Fruit fly (Drosophila melanogaster) whole organism, embryonic: ENCODE results near the gene Spn88Ea.

Source experiments
- CG10267 ChIP-seq: fragments of 200-800 bp; sonication (Bioruptor generic); optimal IDR thresholded peaks from 2 replicates; lab custom pipeline; 2018; ENCODE audit warnings: missing biosample characterization, mild to moderate bottlenecking, missing genetic modification characterization, moderate library complexity
- CG14050 ChIP-seq: fragments of 200-800 bp; sonication (Bioruptor generic); IDR thresholded peaks from 3 replicates; pipeline ENCODE4 v1.3.6; 2022; ENCODE audit warnings: missing biosample characterization, missing genetic modification characterization
- CG14710 ChIP-seq: fragments of 200-800 bp; sonication (Bioruptor generic); optimal IDR thresholded peaks from 3 replicates; lab custom pipeline; 2019; ENCODE audit warnings: missing biosample characterization, mild to moderate bottlenecking, missing genetic modification characterization, moderate library complexity
- CG1529 ChIP-seq: fragments of 200-800 bp; sonication (Bioruptor generic); optimal IDR thresholded peaks from 3 replicates; lab custom pipeline; 2018; ENCODE audit warnings: missing biosample characterization, missing genetic modification characterization
- CG16779 ChIP-seq: fragments of 200-800 bp; sonication (Bioruptor generic); IDR thresholded peaks from 2 replicates; pipeline ENCODE4 v1.3.6; 2022; ENCODE audit warnings: missing biosample characterization, missing genetic modification characterization
- CG17802 ChIP-seq: fragments of 200-800 bp; sonication (Bioruptor generic); optimal IDR thresholded peaks from 2 replicates; lab custom pipeline; 2018; ENCODE audit warnings: missing biosample characterization, mild to moderate bottlenecking, missing genetic modification characterization, moderate library complexity
- CG18599 ChIP-seq: fragments of 200-800 bp; sonication (Bioruptor generic); optimal IDR thresholded peaks from 3 replicates; lab custom pipeline; 2017; ENCODE audit warnings: missing biosample characterization, missing genetic modification characterization, mild to moderate bottlenecking, moderate library complexity, missing genetic modification reagents
- CG2120 ChIP-seq: fragments of 200-800 bp; sonication (Bioruptor generic); optimal IDR thresholded peaks from 3 replicates; lab custom pipeline; 2016; ENCODE audit warnings: missing biosample characterization, missing genetic modification characterization
- CG2678 ChIP-seq: fragments of 200-800 bp; sonication (Bioruptor generic); optimal IDR thresholded peaks from 3 replicates; lab custom pipeline; 2019; ENCODE audit warnings: missing biosample characterization, mild to moderate bottlenecking, missing genetic modification characterization, moderate library complexity
- CG2875 ChIP-seq: fragments of 200-800 bp; sonication (Bioruptor generic); optimal IDR thresholded peaks from 2 replicates; lab custom pipeline; 2017; ENCODE audit warnings: missing biosample characterization, mild to moderate bottlenecking, missing genetic modification characterization, missing genetic modification reagents
- CG30431 ChIP-seq: fragments of 200-800 bp; sonication (Bioruptor generic); optimal IDR thresholded peaks from 2 replicates; lab custom pipeline; 2017; ENCODE audit warnings: missing biosample characterization, missing genetic modification characterization
- CG34422 ChIP-seq: fragments of 200-800 bp; sonication (Bioruptor generic); IDR thresholded peaks from 3 replicates; pipeline ENCODE4 v1.3.6; 2022; ENCODE audit warnings: missing biosample characterization, missing genetic modification characterization
- CG3995 ChIP-seq: fragments of 200-800 bp; sonication (Bioruptor generic); optimal IDR thresholded peaks from 3 replicates; lab custom pipeline; 2016; ENCODE audit warnings: missing biosample characterization, missing genetic modification characterization
- Chrac-16 ChIP-seq: fragments of 200-800 bp; sonication (Bioruptor generic); optimal IDR thresholded peaks from 3 replicates; lab custom pipeline; 2016; ENCODE audit warnings: missing biosample characterization, missing genetic modification characterization
- D19A ChIP-seq: fragments of 200-800 bp; optimal IDR thresholded peaks from 3 replicates; lab custom pipeline; 2019; ENCODE audit warnings: missing biosample characterization, mild to moderate bottlenecking, missing genetic modification characterization, moderate library complexity
- Dad ChIP-seq: fragments of 200-800 bp; sonication (Bioruptor generic); optimal IDR thresholded peaks from 3 replicates; lab custom pipeline; 2016; ENCODE audit warnings: missing biosample characterization, missing genetic modification characterization
- Deaf1 ChIP-seq: fragments of 200-800 bp; optimal IDR thresholded peaks from 3 replicates; lab custom pipeline; 2019; ENCODE audit warnings: missing biosample characterization, mild to moderate bottlenecking, missing genetic modification characterization, moderate library complexity
- E2f2 ChIP-seq: fragments of 200-800 bp; sonication (Bioruptor generic); IDR thresholded peaks from 2 replicates; pipeline ENCODE4 v1.3.6; 2022; ENCODE audit warnings: missing biosample characterization, missing genetic modification characterization
- Fer1 ChIP-seq: fragments of 200-800 bp; sonication (Bioruptor generic); optimal IDR thresholded peaks from 2 replicates; lab custom pipeline; 2017; ENCODE audit warnings: missing biosample characterization, mild to moderate bottlenecking, missing genetic modification characterization
- Gsc ChIP-seq: fragments of 200-800 bp; sonication (Bioruptor generic); IDR thresholded peaks from 2 replicates; pipeline ENCODE4 v1.3.6; 2022; ENCODE audit warnings: missing biosample characterization, missing genetic modification characterization
- H15 ChIP-seq: fragments of 200-800 bp; sonication (Bioruptor generic); IDR thresholded peaks from 3 replicates; pipeline ENCODE4 v1.3.6; 2022; ENCODE audit warnings: missing biosample characterization, missing genetic modification characterization
- HLH4C ChIP-seq: fragments of 200-800 bp; sonication (Bioruptor generic); IDR thresholded peaks from 3 replicates; pipeline ENCODE4 v1.3.6; 2022; ENCODE audit warnings: missing biosample characterization, missing genetic modification characterization; ENCODE audit not compliant: partially characterized antibody
- HmgZ ChIP-seq: fragments of 200-800 bp; sonication (Bioruptor generic); optimal IDR thresholded peaks from 2 replicates; lab custom pipeline; 2018; ENCODE audit warnings: missing biosample characterization, mild to moderate bottlenecking, missing genetic modification characterization
- Hsf ChIP-seq: fragments of 200-800 bp; sonication (Bioruptor generic); optimal IDR thresholded peaks from 3 replicates; lab custom pipeline; 2016; ENCODE audit warnings: missing biosample characterization, missing genetic modification characterization
- Kr ChIP-seq: fragments of 200-800 bp; sonication (Bioruptor generic); optimal IDR thresholded peaks from 2 replicates; lab custom pipeline; 2017; ENCODE audit warnings: missing biosample characterization, mild to moderate bottlenecking, missing genetic modification characterization
- MBD-R2 ChIP-seq: fragments of 200-800 bp; sonication (Bioruptor generic); IDR thresholded peaks from 2 replicates; pipeline ENCODE4 v1.3.6; 2022; ENCODE audit warnings: missing biosample characterization, missing genetic modification characterization
- MESR4 ChIP-seq: fragments of 200-800 bp; sonication (Bioruptor generic); optimal IDR thresholded peaks from 2 replicates; lab custom pipeline; 2018; ENCODE audit warnings: missing biosample characterization, mild to moderate bottlenecking, missing genetic modification characterization, moderate library complexity
- Pdp1 ChIP-seq, 2 experiments: fragments of 200-800 bp; sonication (Bioruptor generic); optimal IDR thresholded peaks; 3 replicates each; lab custom pipeline; 2016; ENCODE audit warnings: missing biosample characterization in 2 of 2, missing genetic modification characterization in 2 of 2, mild to moderate bottlenecking in 1 of 2, moderate library complexity in 1 of 2
- Taf1 ChIP-seq: fragments of 200-800 bp; sonication (Bioruptor generic); IDR thresholded peaks from 2 replicates; pipeline ENCODE4 v1.3.6; 2022; ENCODE audit warnings: missing biosample characterization, missing genetic modification characterization
- Vsx1 ChIP-seq: fragments of 200-800 bp; sonication (Bioruptor generic); optimal IDR thresholded peaks from 2 replicates; lab custom pipeline; 2017; ENCODE audit warnings: missing biosample characterization, mild to moderate bottlenecking, missing genetic modification characterization, missing genetic modification reagents
- ara ChIP-seq: fragments of 200-800 bp; sonication (Bioruptor generic); IDR thresholded peaks from 2 replicates; pipeline ENCODE4 v1.3.6; 2022; ENCODE audit warnings: missing biosample characterization, missing genetic modification characterization
- ato ChIP-seq: fragments of 200-800 bp; sonication (Bioruptor generic); IDR thresholded peaks from 2 replicates; pipeline ENCODE4 v1.3.6; 2022; ENCODE audit warnings: missing biosample characterization, missing genetic modification characterization; ENCODE audit not compliant: partially characterized antibody
- bcd ChIP-seq: fragments of 200-800 bp; sonication (Bioruptor generic); optimal IDR thresholded peaks from 2 replicates; lab custom pipeline; 2017; ENCODE audit warnings: missing biosample characterization, mild to moderate bottlenecking, missing genetic modification characterization
- chinmo ChIP-seq: fragments of 200-800 bp; sonication (Bioruptor generic); IDR thresholded peaks from 4 replicates; pipeline ENCODE4 v1.3.6; 2022; ENCODE audit warnings: missing biosample characterization, missing genetic modification characterization; ENCODE audit not compliant: partially characterized antibody
- crol ChIP-seq: fragments of 200-800 bp; sonication (Bioruptor generic); IDR thresholded peaks from 2 replicates; pipeline ENCODE4 v1.3.6; 2022; ENCODE audit warnings: missing biosample characterization, missing genetic modification characterization
- dm ChIP-seq: fragments of 200-800 bp; sonication (Bioruptor generic); optimal IDR thresholded peaks from 3 replicates; lab custom pipeline; 2016; ENCODE audit warnings: missing biosample characterization, missing genetic modification characterization
- gro ChIP-seq: fragments of 200-800 bp; sonication (Bioruptor generic); optimal IDR thresholded peaks from 2 replicates; lab custom pipeline; 2016; ENCODE audit warnings: missing biosample characterization, missing genetic modification characterization
- ind ChIP-seq: fragments of 200-800 bp; sonication (Bioruptor generic); optimal IDR thresholded peaks from 3 replicates; lab custom pipeline; 2016; ENCODE audit warnings: missing biosample characterization, missing genetic modification characterization
- lilli ChIP-seq: fragments of 200-800 bp; sonication (Bioruptor generic); optimal IDR thresholded peaks from 3 replicates; lab custom pipeline; 2016; ENCODE audit warnings: missing biosample characterization, missing genetic modification characterization
- lmd ChIP-seq: fragments of 200-800 bp; sonication (Bioruptor generic); IDR thresholded peaks from 2 replicates; pipeline ENCODE4 v1.3.6; 2022; ENCODE audit warnings: missing biosample characterization, missing genetic modification characterization
- onecut ChIP-seq: fragments of 200-800 bp; sonication (Bioruptor generic); IDR thresholded peaks from 2 replicates; pipeline ENCODE4 v1.3.6; 2022; ENCODE audit warnings: missing biosample characterization, missing genetic modification characterization
- prd ChIP-seq, 3 experiments: fragments of >200 bp in 2 of 3; fragments of 200-800 bp in 1 of 3; sonication (Bioruptor generic) in 1 of 3; optimal IDR thresholded peaks in 2 of 3; IDR thresholded peaks in 1 of 3; 2 replicates in 2 of 3; 3 replicates in 1 of 3; pipeline versions ENCODE4 v1.3.6 to Lab custom; 2017 to 2022; ENCODE audit warnings: missing biosample characterization in 1 of 3, missing genetic modification characterization in 1 of 3
- pum ChIP-seq: fragments of 200-800 bp; sonication (Bioruptor generic); optimal IDR thresholded peaks from 2 replicates; lab custom pipeline; 2016; ENCODE audit warnings: missing biosample characterization, missing genetic modification characterization
- ranshi ChIP-seq: fragments of 200-800 bp; sonication (Bioruptor generic); IDR thresholded peaks from 2 replicates; pipeline ENCODE4 v1.3.6; 2022; ENCODE audit warnings: missing biosample characterization, missing genetic modification characterization
- salm ChIP-seq: fragments of 200-800 bp; sonication (Bioruptor generic); optimal IDR thresholded peaks from 2 replicates; lab custom pipeline; 2018; ENCODE audit warnings: missing biosample characterization, mild to moderate bottlenecking, missing genetic modification characterization
- sd ChIP-seq: fragments of 200-800 bp; sonication (Bioruptor generic); optimal IDR thresholded peaks from 3 replicates; lab custom pipeline; 2018; ENCODE audit warnings: missing biosample characterization, mild to moderate bottlenecking, missing genetic modification characterization, moderate library complexity
- sug ChIP-seq: fragments of 200-800 bp; optimal IDR thresholded peaks from 2 replicates; lab custom pipeline; 2019; ENCODE audit warnings: missing biosample characterization, mild to moderate bottlenecking, missing genetic modification characterization, moderate library complexity
- unpg ChIP-seq: fragments of 200-800 bp; sonication (Bioruptor generic); optimal IDR thresholded peaks from 3 replicates; lab custom pipeline; 2018; ENCODE audit warnings: missing biosample characterization, mild to moderate bottlenecking, missing genetic modification characterization, moderate library complexity
- vfl ChIP-seq: fragments of 200-800 bp; sonication (Bioruptor generic); optimal IDR thresholded peaks from 2 replicates; lab custom pipeline; 2016; ENCODE audit warnings: missing biosample characterization, missing genetic modification characterization
- zen2 ChIP-seq: fragments of 200-800 bp; sonication (Bioruptor generic); IDR thresholded peaks from 3 replicates; pipeline ENCODE4 v1.3.6; 2022; ENCODE audit warnings: missing biosample characterization, missing genetic modification characterization; ENCODE audit not compliant: partially characterized antibody

The Spn88Ea gene

dm6 chr3R:15225279-15225730, 19.1 kb upstream of the Spn88Ea start, which contains the start of the genes CG31344 and Caf1-55 (continued):
- TF ChIP-seq lilli (GFP tag; lab: Kevin White, UChicago) (peak; percentile 37), Hsf (GFP tag; lab: Kevin White, UChicago) (peak; percentile 1), CG2120 (peak; percentile 55), CG10267 (tag; lab: Kevin White, UChicago) (peak; percentile 37), HLH4C (GFP tag; lab: Robert Waterston, UW) (peak; percentile 89), ato (0 out of 2 replicates have a peak, but pooled peaks have one; percentile 19), salm (tag; lab: Kevin White, UChicago) (no peak), dm (peak; percentile 60), HmgZ (peak; percentile 68), CG14710 (tag; lab: Kevin White, UChicago) (peak; percentile 51), gro (peak; percentile 26), sug (tag; lab: Kevin White, UChicago) (peak; percentile 56)

- TF ChIP-seq CG16779 (GFP tag; lab: Robert Waterston, UW) (no peak), vfl (GFP tag; lab: Kevin White, UChicago) (no peak), unpg (GFP tag; lab: Kevin White, UChicago) (no peak), MESR4 (GFP tag; lab: Kevin White, UChicago) (peak; percentile 61), CG34422 (GFP tag; lab: Robert Waterston, UW) (peak; percentile 13; the same call in 1 of the 3 replicates), CG3995 (no peak), Vsx1 (no peak), Kr (GFP tag; lab: Kevin White, UChicago) (no peak), sd (tag; lab: Kevin White, UChicago) (no peak), zen2 (GFP tag; lab: Robert Waterston, UW) (no peak), bcd (no peak), CG14050 (GFP tag; lab: Robert Waterston, UW) (no peak), Fer1 (GFP tag; lab: Kevin White, UChicago) (no peak), CG30431 (GFP tag; lab: Kevin White, UChicago) (no peak), D19A (tag; lab: Kevin White, UChicago) (no peak), ara (GFP tag; lab: Robert Waterston, UW) (no peak), ind (no peak), crol (GFP tag; lab: Robert Waterston, UW) (no peak), CG14710 (tag; lab: Kevin White, UChicago) (peak; percentile 10), CG18599 (GFP tag; lab: Kevin White, UChicago) (no peak), CG1529 (GFP tag; lab: Kevin White, UChicago) (no peak), ranshi (GFP tag; lab: Robert Waterston, UW) (no peak), E2f2 (GFP tag; lab: Robert Waterston, UW) (peak; percentile 67), Deaf1 (tag; lab: Kevin White, UChicago) (no peak), Gsc (no peak), MBD-R2 (peak; percentile 70), CG2875 (GFP tag; lab: Kevin White, UChicago) (no peak), chinmo (GFP tag; lab: Robert Waterston, UW) (no peak), pum (GFP tag; lab: Kevin White, UChicago) (no peak), CG2678 (no peak), Chrac-16 (GFP tag; lab: Kevin White, UChicago) (no peak), H15 (GFP tag; lab: Robert Waterston, UW) (no peak), Dad (GFP tag; lab: Kevin White, UChicago) (no peak), prd (optimal IDR thresholded peaks at IDR 0.05; lab: Kevin White, UChicago) (no peak), prd (GFP tag; IDR thresholded peaks at IDR 0.05; lab: Robert Waterston, UW) (no peak), Pdp1 (GFP tag; optimal IDR thresholded peaks at IDR 0.05; lab: Kevin White, UChicago) (no peak), onecut (GFP tag; lab: Robert Waterston, UW) (no peak), Taf1 (no peak), lmd (GFP tag; lab: Robert Waterston, UW) (no peak), CG17802 (tag; lab: Kevin White, UChicago) (no peak)
Measured at dm6 chr3R:15222973-15223372, 16.7 kb upstream of the Spn88Ea start, which contains the start of gene Polr2G. TSS of gene Polr2G (minus strand) at chr3R:15223180.
